Fruit fly (Drosophila melanogaster): ENCODE data around the gene Fadd.
A peak's percentile ranks its signal among the peaks of the same experiment; 100 is the strongest.

Fadd gene

dm6 chr3R:22034160-22034742, at the start of gene Fadd, which contains the start of the genes CG45099, CG6015 and pit (continued):
- TF ChIP-seq CG4854 (GFP tag; optimal IDR thresholded peaks at IDR 0.05) (no peak), ERR (GFP tag; optimal IDR thresholded peaks at IDR 0.05) (no peak), luna (GFP tag; optimal IDR thresholded peaks at IDR 0.05) (no peak), CG32767 (GFP tag; IDR thresholded peaks at IDR 0.05) (no peak), CG14860 (GFP tag; IDR thresholded peaks at IDR 0.05; ENCODE audit: partially characterized antibody) (peak; percentile 65; the same call in 2 of the 3 replicates), scrt (GFP tag; optimal IDR thresholded peaks at IDR 0.05) (no peak), Dfd (GFP tag; optimal IDR thresholded peaks at IDR 0.05) (no peak), CG5245 (GFP tag; optimal IDR thresholded peaks at IDR 0.05) (no peak), fu2 (GFP tag; optimal IDR thresholded peaks at IDR 0.05) (no peak)

- TF ChIP-seq Drgx (GFP tag; IDR thresholded peaks at IDR 0.05), result peak; percentile 25; the same call in 1 of the 2 replicates
- peak; percentile 16 for TF ChIP-seq sens (GFP tag)
- no peak for TF ChIP-seq CG11456 (GFP tag; IDR thresholded peaks at IDR 0.05)
These were observed 46.7 kb upstream of the Fadd start for dm6 chr3R:21987546-21987945.

dm6 chr3R:21989770-21990169, 44.5 kb upstream of the Fadd start:
- TF ChIP-seq Drgx (GFP tag; IDR thresholded peaks at IDR 0.05), result peak; percentile 45; the same call in 1 of the 2 replicates
- TF ChIP-seq tin (GFP tag; optimal IDR thresholded peaks at IDR 0.05), result no peak
- TF ChIP-seq Ets65A (GFP tag), result peak; percentile 46

dm6 chr3R:21991603-21992002, 42.7 kb upstream of the Fadd start:
- TF ChIP-seq CG11398 (GFP tag; optimal IDR thresholded peaks at IDR 0.05), result no peak
- no peak for TF ChIP-seq Neu2 (GFP tag; optimal IDR thresholded peaks at IDR 0.05; ENCODE audit: borderline replicate concordance)
- TF ChIP-seq pum (GFP tag; optimal IDR thresholded peaks at IDR 0.05), result no peak
- peak; percentile 65 for TF ChIP-seq CG7372 (GFP tag; IDR thresholded peaks at IDR 0.05)

dm6 chr3R:21992909-21993308, 41.3 kb upstream of the Fadd start:
- peak; percentile 57; the same call in 2 of the 3 replicates for TF ChIP-seq B-H1 (GFP tag; IDR thresholded peaks at IDR 0.05)
- TF ChIP-seq CG9215 (GFP tag; IDR thresholded peaks at IDR 0.05), result peak; percentile 34; the same call in 1 of the 2 replicates
- TF ChIP-seq chn (GFP tag; optimal IDR thresholded peaks at IDR 0.05), result peak; percentile 26
- peak; percentile 17; the same call in 1 of the 2 replicates for TF ChIP-seq ap (GFP tag; IDR thresholded peaks at IDR 0.05)
- no peak for TF ChIP-seq CG9876 (GFP tag; optimal IDR thresholded peaks at IDR 0.05)
- TF ChIP-seq az2 (GFP tag; optimal IDR thresholded peaks at IDR 0.05), result peak; percentile 32
- no peak for TF ChIP-seq CTCF (GFP tag; optimal IDR thresholded peaks at IDR 0.05)
- TF ChIP-seq sens-2 (GFP tag; IDR thresholded peaks at IDR 0.05), result no peak
- peak; percentile 66; the same call in 2 of the 3 replicates for TF ChIP-seq dysf (GFP tag; IDR thresholded peaks at IDR 0.05)
- TF ChIP-seq E2f2 (GFP tag; IDR thresholded peaks at IDR 0.05), result peak; percentile 23; the same call in 1 of the 2 replicates
- TF ChIP-seq CG12219 (GFP tag; optimal IDR thresholded peaks at IDR 0.05), result peak; percentile 5
- peak; percentile 27 for TF ChIP-seq CG10654 (GFP tag; optimal IDR thresholded peaks at IDR 0.05)
- TF ChIP-seq CG3281 (GFP tag; optimal IDR thresholded peaks at IDR 0.05), result no peak
- peak; percentile 55 for TF ChIP-seq CG7786 (GFP tag; optimal IDR thresholded peaks at IDR 0.05)
- peak; percentile 62 for TF ChIP-seq fd96Cb (tag; optimal IDR thresholded peaks at IDR 0.05)
- no peak for TF ChIP-seq CG15479 (GFP tag; optimal IDR thresholded peaks at IDR 0.05)
- peak; percentile 3 for TF ChIP-seq Meics (GFP tag; optimal IDR thresholded peaks at IDR 0.05)
- peak; percentile 22 for TF ChIP-seq CG10209 (GFP tag; optimal IDR thresholded peaks at IDR 0.05)
- peak; percentile 70 for TF ChIP-seq lmd (GFP tag; IDR thresholded peaks at IDR 0.05)
- TF ChIP-seq lilli (GFP tag; optimal IDR thresholded peaks at IDR 0.05), result peak; percentile 34
- no peak for TF ChIP-seq Poxn (GFP tag; IDR thresholded peaks at IDR 0.05)
- TF ChIP-seq Six4 (GFP tag; optimal IDR thresholded peaks at IDR 0.05), result no peak
- peak; percentile 42 for TF ChIP-seq Oli (tag; optimal IDR thresholded peaks at IDR 0.05)
- peak; percentile 51 for TF ChIP-seq Hsf (GFP tag; optimal IDR thresholded peaks at IDR 0.05)
- peak; percentile 53 for TF ChIP-seq CG11504 (tag; optimal IDR thresholded peaks at IDR 0.05)
- TF ChIP-seq CG34422 (GFP tag; IDR thresholded peaks at IDR 0.05), result peak; percentile 29; the same call in 1 of the 3 replicates
- no peak for TF ChIP-seq bbx (GFP tag; IDR thresholded peaks at IDR 0.05; ENCODE audit: partially characterized antibody)
- TF ChIP-seq ems (GFP tag; optimal IDR thresholded peaks at IDR 0.05), result peak; percentile 13

Measured in whole organism, embryonic.